Worm (Caenorhabditis elegans) whole organism, L3 larva: ENCODE results near the gene grl-26.
A peak's percentile ranks its signal among the peaks of the same experiment; 100 is the strongest.

Experiments used
- R02D3.7 ChIP-seq: fragments of 150-350 bp; optimal IDR thresholded peaks from 2 replicates; lab custom pipeline; 2014; ENCODE audit warnings: missing biosample characterization, missing genetic modification characterization
- ZK546.5 ChIP-seq: sonication (generic microtip); optimal IDR thresholded peaks from 2 replicates; lab custom pipeline; 2017; ENCODE audit warnings: missing biosample characterization, missing genetic modification characterization
- aly-2 ChIP-seq: fragments of 150-350 bp; optimal IDR thresholded peaks from 2 replicates; lab custom pipeline; 2014; ENCODE audit warnings: missing biosample characterization, missing genetic modification characterization
- ama-1 ChIP-seq: fragments of 150-350 bp; optimal IDR thresholded peaks from 2 replicates; lab custom pipeline; 2018
- ceh-28 ChIP-seq: fragments of 150-350 bp; optimal IDR thresholded peaks from 2 replicates; lab custom pipeline; 2014; ENCODE audit warnings: missing biosample characterization, missing genetic modification reagents, missing genetic modification characterization
- ceh-9 ChIP-seq: sonication (generic microtip); optimal IDR thresholded peaks from 2 replicates; lab custom pipeline; 2018; ENCODE audit warnings: missing biosample characterization, missing genetic modification characterization
- daf-12 ChIP-seq: fragments of 150-350 bp; optimal IDR thresholded peaks from 2 replicates; lab custom pipeline; 2014; ENCODE audit warnings: missing biosample characterization, missing genetic modification reagents, missing genetic modification characterization
- egl-27 ChIP-seq: sonication (generic microtip); optimal IDR thresholded peaks from 4 replicates; lab custom pipeline; 2017; ENCODE audit warnings: missing biosample characterization, missing genetic modification reagents, missing genetic modification characterization
- egl-5 ChIP-seq: fragments of 150-350 bp; optimal IDR thresholded peaks from 2 replicates; lab custom pipeline; 2017; ENCODE audit warnings: missing biosample characterization, missing genetic modification reagents, missing genetic modification characterization, inconsistent platforms
- elt-1 ChIP-seq: fragments of 150-350 bp; optimal IDR thresholded peaks from 2 replicates; lab custom pipeline; 2014; ENCODE audit warnings: missing biosample characterization, missing genetic modification characterization
- elt-2 ChIP-seq: sonication (generic microtip); optimal IDR thresholded peaks from 2 replicates; lab custom pipeline; 2016; ENCODE audit warnings: missing genetic modification reagents, mild to moderate bottlenecking, missing genetic modification characterization, missing compliant biosample characterization
- elt-3 ChIP-seq, 3 experiments: fragments of 150-350 bp in 1 of 3; sonication (generic microtip) in 2 of 3; optimal IDR thresholded peaks; 2 replicates in 2 of 3; 4 replicates in 1 of 3; lab custom pipeline; 2014 to 2017; ENCODE audit warnings: missing biosample characterization in 3 of 3, missing genetic modification characterization in 3 of 3
- eor-1 ChIP-seq, 2 experiments: fragments of 150-350 bp; optimal IDR thresholded peaks; 2 replicates each; lab custom pipeline; 2014 to 2018; ENCODE audit warnings: missing biosample characterization in 2 of 2, missing genetic modification characterization in 2 of 2
- fkh-10 ChIP-seq: sonication (generic microtip); optimal IDR thresholded peaks from 2 replicates; lab custom pipeline; 2017; ENCODE audit warnings: missing biosample characterization, missing genetic modification reagents, missing genetic modification characterization
- fkh-2 ChIP-seq: fragments of 150-350 bp; optimal IDR thresholded peaks from 2 replicates; lab custom pipeline; 2014; ENCODE audit warnings: missing biosample characterization, missing genetic modification reagents, missing genetic modification characterization
- hmg-11 ChIP-seq: sonication (generic microtip); optimal IDR thresholded peaks from 2 replicates; lab custom pipeline; 2016; ENCODE audit warnings: missing genetic modification characterization, missing compliant biosample characterization
- jun-1 ChIP-seq: fragments of 150-350 bp; optimal IDR thresholded peaks from 2 replicates; lab custom pipeline; 2014; ENCODE audit warnings: missing biosample characterization, missing genetic modification reagents, missing genetic modification characterization
- lin-15B ChIP-seq: fragments of 150-350 bp; optimal IDR thresholded peaks from 2 replicates; lab custom pipeline; 2014; ENCODE audit warnings: missing biosample characterization, missing genetic modification characterization
- lin-39 ChIP-seq: fragments of 150-350 bp; optimal IDR thresholded peaks from 2 replicates; lab custom pipeline; 2018; ENCODE audit warnings: missing biosample characterization, missing genetic modification reagents, missing genetic modification characterization
- lsy-12 ChIP-seq: sonication (generic microtip); optimal IDR thresholded peaks from 2 replicates; lab custom pipeline; 2016; ENCODE audit warnings: mild to moderate bottlenecking, missing genetic modification characterization, missing compliant biosample characterization
- mml-1 ChIP-seq: fragments of 150-350 bp; sonication (generic microtip); optimal IDR thresholded peaks from 3 replicates; lab custom pipeline; 2014; ENCODE audit warnings: missing biosample characterization, missing genetic modification characterization
- nfya-1 ChIP-seq: sonication (generic microtip); optimal IDR thresholded peaks from 2 replicates; lab custom pipeline; 2017; ENCODE audit warnings: missing genetic modification characterization, mild to moderate bottlenecking, missing compliant biosample characterization, antibody characterized with exemption, moderate library complexity; ENCODE audit not compliant: insufficient read depth
- nhr-12 ChIP-seq: fragments of 150-350 bp; optimal IDR thresholded peaks from 2 replicates; lab custom pipeline; 2014; ENCODE audit warnings: missing biosample characterization, missing genetic modification characterization
- nhr-23 ChIP-seq: fragments of 150-350 bp; optimal IDR thresholded peaks from 2 replicates; lab custom pipeline; 2014; ENCODE audit warnings: missing biosample characterization, missing genetic modification reagents, missing genetic modification characterization
- nhr-237 ChIP-seq: fragments of 150-350 bp; optimal IDR thresholded peaks from 2 replicates; lab custom pipeline; 2014; ENCODE audit warnings: missing biosample characterization, missing genetic modification characterization
- nhr-25 ChIP-seq: sonication (generic microtip); optimal IDR thresholded peaks from 2 replicates; lab custom pipeline; 2017; ENCODE audit warnings: missing biosample characterization, missing genetic modification characterization
- nhr-43 ChIP-seq: sonication (generic microtip); optimal IDR thresholded peaks from 2 replicates; lab custom pipeline; 2016; ENCODE audit warnings: mild to moderate bottlenecking, missing genetic modification characterization, missing compliant biosample characterization; ENCODE audit not compliant: poor library complexity, severe bottlenecking
- nhr-76 ChIP-seq: fragments of 150-350 bp; sonication (generic microtip); optimal IDR thresholded peaks from 5 replicates; lab custom pipeline; 2014; ENCODE audit warnings: missing biosample characterization, missing genetic modification characterization
- nhr-77 ChIP-seq: fragments of 150-350 bp; optimal IDR thresholded peaks from 2 replicates; lab custom pipeline; 2014; ENCODE audit warnings: missing biosample characterization, missing genetic modification characterization
- pha-4 ChIP-seq: fragments of 150-350 bp; optimal IDR thresholded peaks from 2 replicates; lab custom pipeline; 2014; ENCODE audit warnings: missing biosample characterization, missing genetic modification reagents, missing genetic modification characterization
- skn-1 ChIP-seq: fragments of 150-350 bp; optimal IDR thresholded peaks from 2 replicates; lab custom pipeline; 2014; ENCODE audit warnings: missing biosample characterization, missing genetic modification characterization
- snpc-4 ChIP-seq: fragments of 150-350 bp; optimal IDR thresholded peaks from 2 replicates; lab custom pipeline; 2014; ENCODE audit warnings: missing biosample characterization, missing genetic modification characterization
- tbx-2 ChIP-seq: sonication (generic microtip); optimal IDR thresholded peaks from 2 replicates; lab custom pipeline; 2016; ENCODE audit warnings: mild to moderate bottlenecking, missing genetic modification characterization, missing compliant biosample characterization
- unc-39 ChIP-seq: sonication (generic microtip); optimal IDR thresholded peaks from 4 replicates; lab custom pipeline; 2017; ENCODE audit warnings: missing biosample characterization, missing genetic modification characterization
- ztf-11 ChIP-seq: fragments of 150-350 bp; optimal IDR thresholded peaks from 2 replicates; lab custom pipeline; 2014; ENCODE audit warnings: missing biosample characterization, missing genetic modification characterization
- ztf-4 ChIP-seq: fragments of 150-350 bp; optimal IDR thresholded peaks from 2 replicates; lab custom pipeline; 2014; ENCODE audit warnings: missing biosample characterization, missing genetic modification characterization

grl-26 gene

ce11 chrIV:322497-322896, at the start of gene grl-26:
Gene grl-26 (minus strand): TSS chrIV:322814.
- TF ChIP-seq elt-2 (peak; percentile 56), elt-1 (tag; lab: Kevin White, UChicago) (no peak), lin-39 (peak; percentile 13), nhr-23 (tag; lab: Kevin White, UChicago) (peak; percentile 24), hmg-11 (peak; percentile 67), snpc-4 (tag; lab: Kevin White, UChicago) (no peak), lin-15B (tag; lab: Kevin White, UChicago) (peak; percentile 22), jun-1 (tag; lab: Kevin White, UChicago) (peak; percentile 66), lsy-12 (tag; lab: Kevin White, UChicago) (peak; percentile 43), nhr-43 (tag; lab: Kevin White, UChicago) (peak; percentile 56), ceh-9 (tag; lab: Kevin White, UChicago) (no peak), egl-5 (tag; lab: Kevin White, UChicago) (peak; percentile 39), ama-1 (no peak)

- TF ChIP-seq nhr-77 (tag; lab: Kevin White, UChicago) (no peak), fkh-10 (GFP tag; lab: Kevin White, UChicago) (no peak), ztf-4 (tag; lab: Kevin White, UChicago) (no peak), ztf-11 (no peak), lin-15B (tag; lab: Kevin White, UChicago) (peak; percentile 34), egl-5 (tag; lab: Kevin White, UChicago) (peak; percentile 39), skn-1 (tag; lab: Kevin White, UChicago) (no peak), aly-2 (tag; lab: Kevin White, UChicago) (no peak)
These were observed 49.7 kb upstream of the grl-26 start for ce11 chrIV:372146-372789.

ce11 chrIV:366406-366805, 43.8 kb upstream of the grl-26 start:
- TF ChIP-seq daf-12 (tag; lab: Kevin White, UChicago): no peak
- no peak for TF ChIP-seq lsy-12 (tag; lab: Kevin White, UChicago)
- TF ChIP-seq egl-27 (tag; lab: Kevin White, UChicago): no peak
- TF ChIP-seq mml-1 (tag; lab: Kevin White, UChicago): no peak
- peak; percentile 17 for TF ChIP-seq fkh-10 (GFP tag; lab: Kevin White, UChicago)
- peak; percentile 42 for TF ChIP-seq nhr-23 (tag; lab: Kevin White, UChicago)
- TF ChIP-seq nfya-1 (tag; lab: Kevin White, UChicago): peak; percentile 37
- TF ChIP-seq nhr-12 (tag; lab: Kevin White, UChicago): no peak
- peak; percentile 45 for TF ChIP-seq hmg-11
- TF ChIP-seq fkh-2: no peak
- TF ChIP-seq egl-5 (tag; lab: Kevin White, UChicago): peak; percentile 39
- peak; percentile 48 for TF ChIP-seq nhr-25 (tag; lab: Kevin White, UChicago)
- no peak for TF ChIP-seq R02D3.7 (tag; lab: Kevin White, UChicago)
- TF ChIP-seq ama-1: no peak
- TF ChIP-seq lin-39: peak; percentile 8
- peak; percentile 6 for TF ChIP-seq lin-15B (tag; lab: Kevin White, UChicago)
- no peak for TF ChIP-seq ztf-4 (tag; lab: Kevin White, UChicago)

- TF ChIP-seq unc-39 (tag; lab: Kevin White, UChicago) (no peak), snpc-4 (tag; lab: Kevin White, UChicago) (no peak), ztf-4 (tag; lab: Kevin White, UChicago) (no peak), ztf-11 (no peak), tbx-2 (tag; lab: Kevin White, UChicago) (no peak), ceh-28 (tag; lab: Kevin White, UChicago) (no peak), R02D3.7 (tag; lab: Kevin White, UChicago) (no peak), elt-3 (tag; optimal IDR thresholded peaks at IDR 0.05; lab: Kevin White, UChicago) (no peak)
These were observed 42.4 kb upstream of the grl-26 start for ce11 chrIV:364983-365382.

ce11 chrIV:343279-343678, 20.7 kb upstream of the grl-26 start:
- TF ChIP-seq nhr-77 (tag; lab: Kevin White, UChicago): no peak
- TF ChIP-seq ZK546.5: no peak
- no peak for TF ChIP-seq nfya-1 (tag; lab: Kevin White, UChicago)
- TF ChIP-seq ztf-11: no peak
- TF ChIP-seq jun-1 (tag; lab: Kevin White, UChicago): no peak
- TF ChIP-seq eor-1 (tag; optimal IDR thresholded peaks at IDR 0.05; lab: Kevin White, UChicago): no peak
- no peak for TF ChIP-seq nhr-12 (tag; lab: Kevin White, UChicago)
- no peak for TF ChIP-seq mml-1 (tag; lab: Kevin White, UChicago)
- no peak for TF ChIP-seq ceh-9 (tag; lab: Kevin White, UChicago)
- TF ChIP-seq nhr-76 (tag; lab: Kevin White, UChicago): no peak
- no peak for TF ChIP-seq elt-2
- TF ChIP-seq pha-4 (tag; lab: Kevin White, UChicago): no peak
- no peak for TF ChIP-seq nhr-237 (tag; lab: Kevin White, UChicago)
- TF ChIP-seq unc-39 (tag; lab: Kevin White, UChicago): no peak
